Worm (Caenorhabditis elegans): ENCODE measurements around the gene F16F9.1.
A peak's percentile ranks its signal among the peaks of the same experiment; 100 is the strongest.

The F16F9.1 gene

DNA sequence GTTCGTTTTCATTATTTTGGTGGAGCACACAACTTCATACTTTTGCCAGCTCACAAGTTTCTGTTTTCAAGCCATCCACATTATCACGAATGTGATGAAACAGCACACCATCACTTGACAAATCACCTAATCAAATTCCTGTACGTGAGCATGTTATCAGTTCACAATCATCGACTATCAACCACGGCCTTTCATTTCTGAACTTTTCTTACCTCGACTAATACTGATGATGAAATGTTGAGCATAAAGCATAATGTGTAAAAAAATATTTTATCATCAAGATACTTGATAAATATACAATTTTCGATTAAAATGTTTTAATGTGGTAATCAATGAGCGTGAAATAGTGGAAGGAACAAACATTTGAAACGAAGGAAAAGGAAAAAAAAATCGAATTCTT is 27.3 kb downstream of the F16F9.1 start (continued):
- TF ChIP-seq mdl-1 (tag; optimal IDR thresholded peaks at IDR 0.05): peak in 1 of 2 experiments; percentile 17
- TF ChIP-seq elt-1 (tag; optimal IDR thresholded peaks at IDR 0.05): no peak
- TF ChIP-seq C34F6.9 (tag; optimal IDR thresholded peaks at IDR 0.05): no peak
- TF ChIP-seq mbf-1 (tag; optimal IDR thresholded peaks at IDR 0.05): no peak
- no peak for TF ChIP-seq nhr-237 (tag; optimal IDR thresholded peaks at IDR 0.05)
- no peak for TF ChIP-seq peb-1 (tag; optimal IDR thresholded peaks at IDR 0.05)
- no peak for TF ChIP-seq lin-11 (tag; optimal IDR thresholded peaks at IDR 0.05)
- no peak for TF ChIP-seq nhr-25 (tag; optimal IDR thresholded peaks at IDR 0.05)
- TF ChIP-seq nhr-10 (tag; optimal IDR thresholded peaks at IDR 0.05): no peak
- peak; percentile 31 for TF ChIP-seq skn-1 (tag; optimal IDR thresholded peaks at IDR 0.05)

DNA sequence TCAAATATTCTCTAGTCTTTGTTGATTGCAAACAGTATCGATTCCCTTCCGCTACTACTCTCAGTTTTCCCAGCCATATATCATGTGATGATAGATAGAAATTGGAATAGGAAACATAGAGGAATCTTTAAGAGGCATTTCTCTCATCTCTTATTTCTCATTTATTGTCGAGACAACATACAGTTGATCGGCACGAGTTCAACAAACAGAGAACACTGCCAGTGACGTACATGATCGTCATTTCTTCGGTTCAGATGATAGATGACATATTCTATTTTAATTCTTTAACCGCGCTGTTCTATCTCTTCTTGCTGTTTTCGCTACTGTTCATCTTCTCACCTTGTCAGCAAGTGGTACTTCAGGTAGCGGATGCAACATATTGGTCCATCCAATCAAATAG is 28.9 kb downstream of the F16F9.1 start:
- TF ChIP-seq mab-5 (tag; optimal IDR thresholded peaks at IDR 0.05): peak; percentile 24
- TF ChIP-seq nhr-25 (tag; optimal IDR thresholded peaks at IDR 0.05): peak; percentile 94
- TF ChIP-seq skn-1 (tag; optimal IDR thresholded peaks at IDR 0.05): no peak
- peak; percentile 52 for TF ChIP-seq Y55F3AM.14 (GFP tag; optimal IDR thresholded peaks at IDR 0.05)
- peak; percentile 97 for TF ChIP-seq sma-3 (GFP tag; optimal IDR thresholded peaks at IDR 0.05)
- TF ChIP-seq ZK546.5 (tag; optimal IDR thresholded peaks at IDR 0.05): no peak
- TF ChIP-seq dmd-4 (tag; optimal IDR thresholded peaks at IDR 0.05): no peak
- TF ChIP-seq nhr-129 (tag; optimal IDR thresholded peaks at IDR 0.05): peak; percentile 79
- TF ChIP-seq alr-1 (tag; optimal IDR thresholded peaks at IDR 0.05): no peak
- TF ChIP-seq lsy-2 (tag; optimal IDR thresholded peaks at IDR 0.05): peak in 1 of 2 experiments; percentile 69
- no peak for TF ChIP-seq zag-1 (tag; optimal IDR thresholded peaks at IDR 0.05)
- peak; percentile 31 for TF ChIP-seq ama-1 (optimal IDR thresholded peaks at IDR 0.05)
- no peak for TF ChIP-seq nhr-11 (tag; optimal IDR thresholded peaks at IDR 0.05)
- peak; percentile 88 for TF ChIP-seq egl-27 (tag; optimal IDR thresholded peaks at IDR 0.05)
- TF ChIP-seq nhr-12 (tag; optimal IDR thresholded peaks at IDR 0.05): no peak
- TF ChIP-seq unc-55 (GFP tag; optimal IDR thresholded peaks at IDR 0.05): no peak
- TF ChIP-seq nhr-21 (tag; optimal IDR thresholded peaks at IDR 0.05): peak; percentile 98
- no peak for TF ChIP-seq nhr-23 (tag; optimal IDR thresholded peaks at IDR 0.05)
- no peak for TF ChIP-seq peb-1 (tag; optimal IDR thresholded peaks at IDR 0.05)
- TF ChIP-seq unc-39 (tag; optimal IDR thresholded peaks at IDR 0.05): no peak
- peak; percentile 99 for TF ChIP-seq sma-9 (GFP tag; optimal IDR thresholded peaks at IDR 0.05)
- TF ChIP-seq sma-9 (tag; optimal IDR thresholded peaks at IDR 0.05): peak; percentile 67
- TF ChIP-seq nhr-6 (tag; optimal IDR thresholded peaks at IDR 0.05): peak; percentile 85
- no peak for TF ChIP-seq snpc-4 (tag; optimal IDR thresholded peaks at IDR 0.05)
- peak; percentile 89 for TF ChIP-seq sem-4 (tag; optimal IDR thresholded peaks at IDR 0.05)
- no peak for TF ChIP-seq elt-3 (tag; optimal IDR thresholded peaks at IDR 0.05)
- TF ChIP-seq mdl-1 (tag; optimal IDR thresholded peaks at IDR 0.05): peak; percentile 70 to 78
- peak; percentile 62 for TF ChIP-seq fos-1 (tag; optimal IDR thresholded peaks at IDR 0.05)
- TF ChIP-seq mbf-1 (tag; optimal IDR thresholded peaks at IDR 0.05): no peak
- no peak for TF ChIP-seq lin-13 (GFP tag; optimal IDR thresholded peaks at IDR 0.05)
- TF ChIP-seq ceh-16 (tag; optimal IDR thresholded peaks at IDR 0.05): no peak
- peak; percentile 63 for TF ChIP-seq gmeb-1 (tag; optimal IDR thresholded peaks at IDR 0.05)
- TF ChIP-seq ceh-82 (tag; optimal IDR thresholded peaks at IDR 0.05): no peak
- peak; percentile 82 for TF ChIP-seq crh-2 (tag; optimal IDR thresholded peaks at IDR 0.05)
- no peak for TF ChIP-seq C34F6.9 (tag; optimal IDR thresholded peaks at IDR 0.05)
- no peak for TF ChIP-seq nhr-10 (tag; optimal IDR thresholded peaks at IDR 0.05)
- TF ChIP-seq blmp-1 (tag; optimal IDR thresholded peaks at IDR 0.05; ENCODE audit: insufficient read depth): peak; percentile 87
- TF ChIP-seq lin-11 (tag; optimal IDR thresholded peaks at IDR 0.05): no peak
- no peak for TF ChIP-seq elt-1 (tag; optimal IDR thresholded peaks at IDR 0.05)
- peak; percentile 49 for TF ChIP-seq F13H6.1 (tag; optimal IDR thresholded peaks at IDR 0.05)
- TF ChIP-seq R02D3.7 (tag; optimal IDR thresholded peaks at IDR 0.05): no peak
- no peak for TF ChIP-seq nhr-237 (tag; optimal IDR thresholded peaks at IDR 0.05)
- TF ChIP-seq ztf-4 (tag; optimal IDR thresholded peaks at IDR 0.05): peak; percentile 83
- peak; percentile 65 for TF ChIP-seq unc-62 (GFP tag; optimal IDR thresholded peaks at IDR 0.05)
- TF ChIP-seq lin-39 (tag; optimal IDR thresholded peaks at IDR 0.05): no peak
- no peak for TF ChIP-seq ztf-11 (tag; optimal IDR thresholded peaks at IDR 0.05)

Measured in whole organism, L2 larva.